Fruit fly (Drosophila melanogaster) S2 (cell line): Measurements from ENCODE around the gene Nt5a.

Experiments
- CG8478 ChIP-seq: fragments of >200 bp; optimal IDR thresholded peaks from 2 replicates; lab custom pipeline; 2018
- CTCF ChIP-seq, 2 experiments: fragments of >200 bp; optimal IDR thresholded peaks; 2 replicates each; lab custom pipeline; 2018

DNA sequence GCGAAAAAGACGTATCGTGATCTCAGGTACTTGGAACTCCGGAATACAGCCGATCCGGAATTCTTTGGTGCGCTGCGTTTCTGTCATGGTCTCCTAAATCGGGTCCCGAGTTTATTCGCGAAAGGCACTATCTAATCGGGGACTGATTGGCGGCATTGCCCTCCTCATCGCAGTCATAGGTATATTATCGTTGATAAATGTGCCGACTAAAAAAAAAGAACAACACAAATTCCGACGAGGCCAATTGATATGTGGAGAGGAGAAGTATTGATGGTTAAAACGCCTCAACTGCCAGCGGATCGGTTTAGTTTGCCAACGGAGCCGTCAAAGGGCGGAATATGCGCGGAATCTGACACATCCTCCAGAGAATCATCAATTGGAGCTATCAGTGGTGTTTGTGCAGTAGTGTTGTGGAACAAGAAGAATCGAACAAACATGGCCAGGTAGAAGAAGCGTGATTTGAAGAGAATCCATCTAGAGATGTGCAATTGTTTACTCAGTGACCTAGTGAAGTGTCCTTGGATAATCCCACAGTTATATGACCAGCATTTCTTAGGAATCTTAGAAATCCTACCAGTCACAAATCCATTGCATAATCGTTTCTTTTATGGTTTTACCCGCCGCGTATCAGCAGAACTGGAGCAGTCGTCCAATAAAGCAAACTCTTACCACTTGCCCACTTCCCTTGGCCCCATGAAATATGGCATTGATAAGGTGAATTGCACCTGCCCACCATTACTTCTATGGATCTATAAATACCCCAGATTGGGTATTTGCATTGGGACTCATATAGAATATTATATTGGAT lies 17.8 kb upstream of the Nt5a start:
- TF ChIP-seq CG8478 (lab: Kevin White, UChicago): no peak
- TF ChIP-seq CTCF (optimal IDR thresholded peaks at IDR 0.05; lab: Kevin White, UChicago): no peak
